Fruit fly (Drosophila melanogaster) whole organism, prepupa: ENCODE data around the gene ebd1.
A peak's percentile ranks its signal among the peaks of the same experiment; 100 is the strongest.

Source experiments
- CG10669 ChIP-seq: fragments of 200-800 bp; sonication (Bioruptor generic); optimal IDR thresholded peaks from 3 replicates; lab custom pipeline; 2018; ENCODE audit warnings: missing biosample characterization, mild to moderate bottlenecking, missing genetic modification characterization, moderate library complexity
- CG11902 ChIP-seq: fragments of 200-800 bp; sonication (Bioruptor generic); optimal IDR thresholded peaks from 3 replicates; lab custom pipeline; 2016; ENCODE audit warnings: missing biosample characterization, missing genetic modification characterization
- CG1621 ChIP-seq: fragments of 200-800 bp; sonication (Bioruptor generic); optimal IDR thresholded peaks from 3 replicates; lab custom pipeline; 2018; ENCODE audit warnings: missing biosample characterization, mild to moderate bottlenecking, missing genetic modification characterization
- CG8119 ChIP-seq: fragments of 200-800 bp; sonication (Bioruptor generic); IDR thresholded peaks from 3 replicates; pipeline ENCODE4 v1.3.6; 2022; ENCODE audit warnings: missing biosample characterization, missing genetic modification characterization
- Hr4 ChIP-seq: fragments of 200-800 bp; sonication (Bioruptor generic); optimal IDR thresholded peaks from 3 replicates; lab custom pipeline; 2016; ENCODE audit warnings: missing biosample characterization, missing genetic modification characterization
- fd59A ChIP-seq: fragments of 200-800 bp; sonication (Bioruptor generic); optimal IDR thresholded peaks from 2 replicates; lab custom pipeline; 2017; ENCODE audit warnings: missing biosample characterization, mild to moderate bottlenecking, missing genetic modification characterization, missing genetic modification reagents
- fd85E ChIP-seq: fragments of 200-800 bp; sonication (Bioruptor generic); optimal IDR thresholded peaks from 3 replicates; lab custom pipeline; 2016; ENCODE audit warnings: missing biosample characterization, missing genetic modification characterization
- fkh ChIP-seq: fragments of 200-800 bp; sonication (Bioruptor generic); optimal IDR thresholded peaks from 3 replicates; lab custom pipeline; 2017; ENCODE audit warnings: missing biosample characterization, mild to moderate bottlenecking, missing genetic modification characterization, moderate library complexity
- lz ChIP-seq: fragments of 200-800 bp; sonication (Bioruptor generic); optimal IDR thresholded peaks from 3 replicates; lab custom pipeline; 2016; ENCODE audit warnings: missing biosample characterization, missing genetic modification characterization
- ss ChIP-seq, 2 experiments: fragments of 200-800 bp; sonication (Bioruptor generic); optimal IDR thresholded peaks; 2 replicates in 1 of 2; 3 replicates in 1 of 2; lab custom pipeline; 2017 to 2018; ENCODE audit warnings: mild to moderate bottlenecking in 2 of 2, missing biosample characterization in 2 of 2, missing genetic modification characterization in 2 of 2, moderate library complexity in 1 of 2
- topi ChIP-seq: fragments of 200-800 bp; sonication (Bioruptor generic); optimal IDR thresholded peaks from 3 replicates; lab custom pipeline; 2016; ENCODE audit warnings: missing biosample characterization, missing genetic modification characterization

- TF ChIP-seq lz (GFP tag; lab: Kevin White, UChicago) (no peak), CG10669 (GFP tag; lab: Kevin White, UChicago) (no peak), topi (GFP tag; lab: Kevin White, UChicago) (peak; percentile 2), CG1621 (tag; lab: Kevin White, UChicago) (no peak), fd85E (GFP tag; lab: Kevin White, UChicago) (no peak), CG11902 (GFP tag; lab: Kevin White, UChicago) (no peak), ss (GFP tag; optimal IDR thresholded peaks at IDR 0.05; lab: Kevin White, UChicago) (no peak), fd59A (GFP tag; lab: Kevin White, UChicago) (no peak), Hr4 (GFP tag; lab: Kevin White, UChicago) (no peak), fkh (GFP tag; lab: Kevin White, UChicago) (no peak), CG8119 (GFP tag; lab: Robert Waterston, UW) (no peak)
Observed at dm6 chr3L:716078-716477, 30.7 kb upstream of the ebd1 start.
